Fruit fly (Drosophila melanogaster) whole organism, embryonic: ENCODE results near the gene CG14341.

Source experiments
- Adf1 ChIP-seq: fragments of 200-800 bp; sonication (Bioruptor generic); IDR thresholded peaks from 2 replicates; pipeline ENCODE4 v1.3.6; 2022; ENCODE audit warnings: missing biosample characterization, missing genetic modification characterization
- CG10267 ChIP-seq: fragments of 200-800 bp; sonication (Bioruptor generic); optimal IDR thresholded peaks from 2 replicates; lab custom pipeline; 2018; ENCODE audit warnings: missing biosample characterization, mild to moderate bottlenecking, missing genetic modification characterization, moderate library complexity
- CG10654 ChIP-seq: fragments of 200-800 bp; sonication (Bioruptor generic); optimal IDR thresholded peaks from 2 replicates; lab custom pipeline; 2016; ENCODE audit warnings: missing biosample characterization, missing genetic modification characterization
- CG11504 ChIP-seq: fragments of 200-800 bp; sonication (Bioruptor generic); optimal IDR thresholded peaks from 3 replicates; lab custom pipeline; 2019; ENCODE audit warnings: missing biosample characterization, mild to moderate bottlenecking, missing genetic modification characterization, moderate library complexity
- CG11560 ChIP-seq: fragments of 200-800 bp; sonication (Bioruptor generic); IDR thresholded peaks from 3 replicates; pipeline ENCODE4 v1.3.6; 2022; ENCODE audit warnings: missing biosample characterization, missing genetic modification characterization
- CG12071 ChIP-seq: fragments of 200-800 bp; sonication (Bioruptor generic); optimal IDR thresholded peaks from 3 replicates; lab custom pipeline; 2018; ENCODE audit warnings: missing biosample characterization, mild to moderate bottlenecking, missing genetic modification characterization
- CG12659 ChIP-seq: fragments of 200-800 bp; sonication (Bioruptor generic); optimal IDR thresholded peaks from 3 replicates; lab custom pipeline; 2017; ENCODE audit warnings: mild to moderate bottlenecking, missing biosample characterization, missing genetic modification reagents, missing genetic modification characterization
- CG12942 ChIP-seq: fragments of 200-800 bp; sonication (Bioruptor generic); optimal IDR thresholded peaks from 3 replicates; lab custom pipeline; 2016; ENCODE audit warnings: missing biosample characterization, missing genetic modification characterization
- CG17359 ChIP-seq: fragments of 200-800 bp; sonication (Bioruptor generic); optimal IDR thresholded peaks from 3 replicates; lab custom pipeline; 2018; ENCODE audit warnings: missing biosample characterization, mild to moderate bottlenecking, missing genetic modification characterization, moderate library complexity
- CG18262 ChIP-seq: fragments of 200-800 bp; optimal IDR thresholded peaks from 3 replicates; lab custom pipeline; 2019; ENCODE audit warnings: missing biosample characterization, mild to moderate bottlenecking, missing genetic modification characterization, moderate library complexity
- CG18599 ChIP-seq: fragments of 200-800 bp; sonication (Bioruptor generic); optimal IDR thresholded peaks from 3 replicates; lab custom pipeline; 2017; ENCODE audit warnings: missing biosample characterization, missing genetic modification characterization, mild to moderate bottlenecking, moderate library complexity, missing genetic modification reagents
- CG2116 ChIP-seq: fragments of 200-800 bp; sonication (Bioruptor generic); optimal IDR thresholded peaks from 3 replicates; lab custom pipeline; 2018; ENCODE audit warnings: missing biosample characterization, mild to moderate bottlenecking, missing genetic modification characterization
- CG2712 ChIP-seq: fragments of 200-800 bp; optimal IDR thresholded peaks from 3 replicates; lab custom pipeline; 2019; ENCODE audit warnings: missing biosample characterization, mild to moderate bottlenecking, missing genetic modification characterization, moderate library complexity
- CG3407 ChIP-seq: fragments of 200-800 bp; sonication (Bioruptor generic); optimal IDR thresholded peaks from 2 replicates; lab custom pipeline; 2018; ENCODE audit warnings: missing biosample characterization, mild to moderate bottlenecking, missing genetic modification characterization
- CG4328 ChIP-seq: fragments of 200-800 bp; sonication (Bioruptor generic); optimal IDR thresholded peaks from 3 replicates; lab custom pipeline; 2017; ENCODE audit warnings: missing biosample characterization, missing genetic modification reagents, missing genetic modification characterization
- CG7271 ChIP-seq: fragments of 200-800 bp; sonication (Bioruptor generic); optimal IDR thresholded peaks from 2 replicates; lab custom pipeline; 2018; ENCODE audit warnings: missing biosample characterization, mild to moderate bottlenecking, missing genetic modification characterization, moderate library complexity
- CG7987 ChIP-seq: fragments of 200-800 bp; sonication (Bioruptor generic); optimal IDR thresholded peaks from 2 replicates; lab custom pipeline; 2018; ENCODE audit warnings: missing biosample characterization, mild to moderate bottlenecking, missing genetic modification characterization, moderate library complexity
- CG8089 ChIP-seq: fragments of 200-800 bp; sonication (Bioruptor generic); optimal IDR thresholded peaks from 3 replicates; lab custom pipeline; 2016; ENCODE audit warnings: missing biosample characterization, missing genetic modification characterization
- CG8290 ChIP-seq, 3 experiments: fragments of 200-800 bp; sonication (Bioruptor generic); optimal IDR thresholded peaks; 2 replicates each; lab custom pipeline; 2016 to 2019; ENCODE audit warnings: missing biosample characterization in 3 of 3, missing genetic modification characterization in 3 of 3, mild to moderate bottlenecking in 2 of 3, moderate library complexity in 1 of 3
- CHES-1-like ChIP-seq: fragments of 200-800 bp; sonication (Bioruptor generic); optimal IDR thresholded peaks from 2 replicates; lab custom pipeline; 2016; ENCODE audit warnings: missing biosample characterization, missing genetic modification characterization
- Dref ChIP-seq: fragments of 200-800 bp; sonication (Bioruptor generic); IDR thresholded peaks from 2 replicates; pipeline ENCODE4 v1.3.6; 2022; ENCODE audit warnings: missing biosample characterization, missing genetic modification characterization
- Fer2 ChIP-seq: fragments of 200-800 bp; sonication (Bioruptor generic); optimal IDR thresholded peaks from 2 replicates; lab custom pipeline; 2018; ENCODE audit warnings: missing biosample characterization, mild to moderate bottlenecking, missing genetic modification characterization, moderate library complexity
- GATAe ChIP-seq: fragments of 200-800 bp; sonication (Bioruptor generic); conservative IDR thresholded peaks from 2 replicates; pipeline ENCODE4 v1.3.6; 2022; ENCODE audit warnings: missing biosample characterization, missing genetic modification characterization
- Hand ChIP-seq: fragments of 200-800 bp; sonication (Bioruptor generic); optimal IDR thresholded peaks from 2 replicates; lab custom pipeline; 2017; ENCODE audit warnings: mild to moderate bottlenecking, missing biosample characterization, missing genetic modification reagents, missing genetic modification characterization
- Hr78 ChIP-seq, 2 experiments: fragments of 200-800 bp in 1 of 2; fragments of >200 bp in 1 of 2; sonication (Bioruptor generic) in 1 of 2; optimal IDR thresholded peaks; 2 replicates each; lab custom pipeline; 2017 to 2019; ENCODE audit warnings: missing biosample characterization in 2 of 2, missing genetic modification characterization in 2 of 2, mild to moderate bottlenecking in 1 of 2, moderate library complexity in 1 of 2
- MTF-1 ChIP-seq: fragments of 200-800 bp; sonication (Bioruptor generic); optimal IDR thresholded peaks from 2 replicates; lab custom pipeline; 2018; ENCODE audit warnings: missing biosample characterization, mild to moderate bottlenecking, missing genetic modification characterization, borderline replicate concordance
- Mes4 ChIP-seq: fragments of 200-800 bp; sonication (Bioruptor generic); optimal IDR thresholded peaks from 2 replicates; lab custom pipeline; 2016; ENCODE audit warnings: missing biosample characterization, missing genetic modification characterization
- Myb ChIP-seq: fragments of 200-800 bp; sonication (Bioruptor generic); optimal IDR thresholded peaks from 2 replicates; lab custom pipeline; 2016; ENCODE audit warnings: missing biosample characterization, missing genetic modification characterization
- Nf-YA ChIP-seq: fragments of 200-800 bp; sonication (Bioruptor generic); IDR thresholded peaks from 2 replicates; pipeline ENCODE4 v1.3.6; 2022; ENCODE audit warnings: missing biosample characterization, missing genetic modification characterization
- Oaz ChIP-seq: fragments of 200-800 bp; sonication (Bioruptor generic); IDR thresholded peaks from 2 replicates; pipeline ENCODE4 v1.3.6; 2022; ENCODE audit warnings: missing biosample characterization, missing genetic modification characterization
- Ssrp ChIP-seq: fragments of 200-800 bp; sonication (Bioruptor generic); optimal IDR thresholded peaks from 2 replicates; lab custom pipeline; 2018; ENCODE audit warnings: missing biosample characterization, mild to moderate bottlenecking, missing genetic modification characterization, moderate library complexity
- bcd ChIP-seq: fragments of 200-800 bp; sonication (Bioruptor generic); optimal IDR thresholded peaks from 2 replicates; lab custom pipeline; 2017; ENCODE audit warnings: missing biosample characterization, mild to moderate bottlenecking, missing genetic modification characterization
- bigmax ChIP-seq: fragments of 200-800 bp; sonication (Bioruptor generic); optimal IDR thresholded peaks from 2 replicates; lab custom pipeline; 2018; ENCODE audit warnings: missing biosample characterization, mild to moderate bottlenecking, missing genetic modification characterization
- dpn ChIP-seq, 2 experiments: fragments of 200-800 bp; sonication (Bioruptor generic); optimal IDR thresholded peaks; 3 replicates each; lab custom pipeline; 2016; ENCODE audit warnings: missing biosample characterization in 2 of 2, missing genetic modification characterization in 2 of 2
- dysf ChIP-seq: fragments of 200-800 bp; sonication (Bioruptor generic); IDR thresholded peaks from 3 replicates; pipeline ENCODE4 v1.3.6; 2022; ENCODE audit warnings: missing biosample characterization, missing genetic modification characterization
- gsb ChIP-seq: fragments of 200-800 bp; sonication (Bioruptor generic); IDR thresholded peaks from 2 replicates; pipeline ENCODE4 v1.3.6; 2022; ENCODE audit warnings: missing biosample characterization, missing genetic modification characterization
- gt ChIP-seq: fragments of 200-800 bp; sonication (Bioruptor generic); IDR thresholded peaks from 2 replicates; pipeline ENCODE4 v1.3.6; 2022; ENCODE audit warnings: missing biosample characterization, missing genetic modification characterization
- jigr1 ChIP-seq: fragments of 200-800 bp; sonication (Bioruptor generic); IDR thresholded peaks from 3 replicates; pipeline ENCODE4 v1.3.6; 2022; ENCODE audit warnings: missing biosample characterization, missing genetic modification characterization
- kah ChIP-seq: fragments of 200-800 bp; sonication (Bioruptor generic); optimal IDR thresholded peaks from 2 replicates; lab custom pipeline; 2018; ENCODE audit warnings: missing biosample characterization, mild to moderate bottlenecking, missing genetic modification characterization
- klu ChIP-seq: fragments of 200-800 bp; sonication (Bioruptor generic); IDR thresholded peaks from 2 replicates; pipeline ENCODE4 v1.3.6; 2022; ENCODE audit warnings: missing biosample characterization, missing genetic modification characterization
- lab ChIP-seq: fragments of 200-800 bp; sonication (Bioruptor generic); optimal IDR thresholded peaks from 3 replicates; lab custom pipeline; 2017; ENCODE audit warnings: missing biosample characterization, missing genetic modification characterization, mild to moderate bottlenecking, moderate library complexity, missing genetic modification reagents
- odd ChIP-seq: fragments of 200-800 bp; sonication (Bioruptor generic); optimal IDR thresholded peaks from 2 replicates; lab custom pipeline; 2017; ENCODE audit warnings: missing biosample characterization, mild to moderate bottlenecking, missing genetic modification characterization
- prd ChIP-seq, 3 experiments: fragments of >200 bp in 2 of 3; fragments of 200-800 bp in 1 of 3; sonication (Bioruptor generic) in 1 of 3; optimal IDR thresholded peaks in 2 of 3; IDR thresholded peaks in 1 of 3; 2 replicates in 2 of 3; 3 replicates in 1 of 3; pipeline versions ENCODE4 v1.3.6 to Lab custom; 2017 to 2022; ENCODE audit warnings: missing biosample characterization in 1 of 3, missing genetic modification characterization in 1 of 3
- pros ChIP-seq: fragments of 200-800 bp; sonication (Bioruptor generic); optimal IDR thresholded peaks from 3 replicates; lab custom pipeline; 2019; ENCODE audit warnings: missing biosample characterization, mild to moderate bottlenecking, missing genetic modification characterization, moderate library complexity
- shn ChIP-seq: fragments of 200-800 bp; sonication (Bioruptor generic); optimal IDR thresholded peaks from 3 replicates; lab custom pipeline; 2016; ENCODE audit warnings: missing biosample characterization, missing genetic modification characterization
- sim ChIP-seq: fragments of 200-800 bp; sonication (Bioruptor generic); IDR thresholded peaks from 2 replicates; pipeline ENCODE4 v1.3.6; 2022; ENCODE audit warnings: missing biosample characterization, missing genetic modification characterization
- trh ChIP-seq: fragments of 200-800 bp; sonication (Bioruptor generic); optimal IDR thresholded peaks from 2 replicates; lab custom pipeline; 2016; ENCODE audit warnings: missing biosample characterization, missing genetic modification characterization
- vfl ChIP-seq: fragments of 200-800 bp; sonication (Bioruptor generic); optimal IDR thresholded peaks from 2 replicates; lab custom pipeline; 2016; ENCODE audit warnings: missing biosample characterization, missing genetic modification characterization
- vvl ChIP-seq: fragments of 200-800 bp; sonication (Bioruptor generic); IDR thresholded peaks from 2 replicates; pipeline ENCODE4 v1.3.6; 2022; ENCODE audit warnings: missing biosample characterization, missing genetic modification characterization

The CG14341 gene

dm6 chr2L:1169867-1170415, 3.6 kb downstream of the CG14341 start, which contains the start of the genes CG31922 and Plap (continued):
- peak in 1 of 2 experiments; percentile 75 for TF ChIP-seq Hr78 (GFP tag; optimal IDR thresholded peaks at IDR 0.05; lab: Kevin White, UChicago)
- no peak for TF ChIP-seq CG7271
- TF ChIP-seq sim (GFP tag; lab: Robert Waterston, UW) = no peak
- TF ChIP-seq Fer2 (tag; lab: Kevin White, UChicago) = peak; percentile 66
- no peak for TF ChIP-seq CG8089 (GFP tag; lab: Kevin White, UChicago)
- no peak for TF ChIP-seq jigr1 (GFP tag; lab: Robert Waterston, UW)
- TF ChIP-seq GATAe (GFP tag; lab: Robert Waterston, UW) = peak; percentile 27; the same call in 1 of the 2 replicates
- no peak for TF ChIP-seq trh (GFP tag; lab: Kevin White, UChicago)
- TF ChIP-seq CHES-1-like = peak; percentile 56
- TF ChIP-seq vvl (GFP tag; lab: Robert Waterston, UW) = peak; percentile 25; the same call in 1 of the 2 replicates
- TF ChIP-seq CG17359 (tag; lab: Kevin White, UChicago) = peak; percentile 40
- TF ChIP-seq CG2116 (GFP tag; lab: Kevin White, UChicago) = peak; percentile 74
- no peak for TF ChIP-seq lab (GFP tag; lab: Kevin White, UChicago)
- TF ChIP-seq MTF-1 (GFP tag; lab: Kevin White, UChicago) = no peak
- TF ChIP-seq CG2712 = peak; percentile 78
- TF ChIP-seq pros (GFP tag; lab: Kevin White, UChicago) = no peak
- TF ChIP-seq kah (GFP tag; lab: Kevin White, UChicago) = no peak
- TF ChIP-seq CG10267 = peak; percentile 98
- TF ChIP-seq prd (optimal IDR thresholded peaks at IDR 0.05; lab: Kevin White, UChicago) = no peak
- TF ChIP-seq prd (GFP tag; IDR thresholded peaks at IDR 0.05; lab: Robert Waterston, UW) = peak; percentile 74; the same call in 2 of the 3 replicates
- peak; percentile 59 for TF ChIP-seq shn (GFP tag; lab: Kevin White, UChicago)
- TF ChIP-seq CG3407 (GFP tag; lab: Kevin White, UChicago) = no peak
- no peak for TF ChIP-seq CG8290 (GFP tag; optimal IDR thresholded peaks at IDR 0.05; lab: Kevin White, UChicago)
- peak in 1 of 2 experiments; percentile 19 for TF ChIP-seq CG8290 (tag; optimal IDR thresholded peaks at IDR 0.05; lab: Kevin White, UChicago)
- peak; percentile 66 for TF ChIP-seq Dref (GFP tag; lab: Robert Waterston, UW)
- TF ChIP-seq Adf1 (GFP tag; lab: Robert Waterston, UW) = no peak
- TF ChIP-seq CG18599 (GFP tag; lab: Kevin White, UChicago) = peak; percentile 60
- TF ChIP-seq gt (GFP tag; lab: Robert Waterston, UW) = no peak
- TF ChIP-seq CG12942 (GFP tag; lab: Kevin White, UChicago) = peak; percentile 60
- peak; percentile 82 for TF ChIP-seq CG12659 (GFP tag; lab: Kevin White, UChicago)
- TF ChIP-seq bigmax = no peak
- no peak for TF ChIP-seq Nf-YA (GFP tag; lab: Robert Waterston, UW)
- TF ChIP-seq odd = no peak
- peak; percentile 62; the same call in 1 of the 3 replicates for TF ChIP-seq dysf (GFP tag; lab: Robert Waterston, UW)
- 0 out of 3 replicates have a peak, but pooled peaks have one; percentile 55 for TF ChIP-seq CG11560
- peak; percentile 79 for TF ChIP-seq vfl
- TF ChIP-seq gsb (GFP tag; lab: Robert Waterston, UW) = no peak

- TF ChIP-seq CG18262 (tag; lab: Kevin White, UChicago) = no peak
- peak; percentile 35 for TF ChIP-seq CG7987 (GFP tag; lab: Kevin White, UChicago)
- TF ChIP-seq CG4328 (GFP tag; lab: Kevin White, UChicago) = peak; percentile 79
- TF ChIP-seq bcd = peak; percentile 73
- peak; percentile 85 for TF ChIP-seq CG10654
- TF ChIP-seq Ssrp (tag; lab: Kevin White, UChicago) = peak; percentile 80
- peak; percentile 68; the same call in 1 of the 2 replicates for TF ChIP-seq klu
- TF ChIP-seq dpn (GFP tag; optimal IDR thresholded peaks at IDR 0.05; lab: Kevin White, UChicago) = peak; percentile 87 to 88
- peak; percentile 37 for TF ChIP-seq Hand (GFP tag; lab: Kevin White, UChicago)
- peak; percentile 67 for TF ChIP-seq Mes4 (GFP tag; lab: Kevin White, UChicago)
- TF ChIP-seq Oaz = peak; percentile 57; the same call in 1 of the 2 replicates
- no peak for TF ChIP-seq CG12071
- TF ChIP-seq CG11504 (tag; lab: Kevin White, UChicago) = no peak
- TF ChIP-seq Myb (GFP tag; lab: Kevin White, UChicago) = peak; percentile 83
Observed at dm6 chr2L:1172704-1173107, 6.4 kb downstream of the CG14341 start, which contains the start of the genes Charon and CG4887. Gene Charon (minus strand): TSS chr2L:1172805. Gene CG4887 (plus strand): TSS chr2L:1173009.
